Fruit fly (Drosophila melanogaster) S2 (cell line): ENCODE data around the gene fliI.

Experiments
- CG8478 ChIP-seq: fragments of >200 bp; optimal IDR thresholded peaks from 2 replicates; lab custom pipeline; 2018
- CTCF ChIP-seq, 2 experiments: fragments of >200 bp; optimal IDR thresholded peaks; 2 replicates each; lab custom pipeline; 2018

DNA sequence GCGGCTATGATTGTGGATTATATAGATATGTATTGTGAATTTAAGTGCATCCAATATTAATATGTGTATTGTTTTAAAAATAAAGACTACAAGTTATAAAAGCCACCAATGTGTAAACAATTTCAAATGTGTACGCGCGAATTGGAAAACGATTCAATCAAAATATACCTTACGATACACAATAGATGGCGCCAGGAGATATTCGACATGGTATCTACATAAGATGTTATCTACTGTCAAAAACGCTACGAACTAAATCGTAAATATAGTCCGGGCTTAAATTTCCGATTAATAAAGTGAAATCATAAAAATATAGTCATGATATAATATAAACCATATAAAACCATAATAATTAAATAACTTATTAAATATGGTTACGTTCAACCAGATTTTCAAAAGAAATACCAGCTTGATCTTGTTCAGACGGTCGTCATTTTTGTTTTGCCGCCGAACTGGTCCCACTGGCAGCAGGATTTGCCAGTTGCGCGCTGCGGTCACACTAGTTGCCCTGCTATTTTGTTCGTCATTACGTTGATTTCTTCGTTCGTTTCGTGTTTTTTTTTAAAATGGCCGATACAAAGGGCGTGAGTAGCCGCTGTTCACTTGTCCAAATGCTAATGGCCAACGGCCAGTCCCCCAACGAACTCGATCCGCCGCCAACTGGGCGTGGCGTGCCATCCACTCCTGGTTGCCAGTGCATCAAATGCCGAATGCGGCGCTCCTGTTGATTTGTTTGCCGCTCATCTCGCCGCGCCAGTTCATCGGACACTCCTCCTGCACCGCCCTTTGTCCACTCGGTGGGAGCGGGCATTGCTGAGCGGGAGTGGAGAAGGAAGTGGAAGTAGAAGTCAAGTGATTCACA is 18.5 kb downstream of the fliI start, which contains the start of gene Septin1:
- TF ChIP-seq CG8478 (lab: Kevin White, UChicago) = no peak
- TF ChIP-seq CTCF (optimal IDR thresholded peaks at IDR 0.05; lab: Kevin White, UChicago) = peak; percentile 52 to 86
